Worm (Caenorhabditis elegans): ENCODE data around the gene F54H5.14.

Gene F54H5.14

ce11 chrII:6616770-6617169, 8.4 kb downstream of the F54H5.14 start, which contains the start of gene klf-3:
Gene klf-3 (plus strand): TSS chrII:6616878.
- TF ChIP-seq nhr-25 (tag; optimal IDR thresholded peaks at IDR 0.05) (no peak), blmp-1 (tag; optimal IDR thresholded peaks at IDR 0.05; ENCODE audit: insufficient read depth) (peak; percentile 1), ceh-16 (tag; optimal IDR thresholded peaks at IDR 0.05) (no peak)

- TF ChIP-seq sma-9 (GFP tag; optimal IDR thresholded peaks at IDR 0.05) (peak; percentile 38), sma-9 (tag; optimal IDR thresholded peaks at IDR 0.05) (no peak), fos-1 (tag; optimal IDR thresholded peaks at IDR 0.05) (peak; percentile 85), nhr-21 (tag; optimal IDR thresholded peaks at IDR 0.05) (no peak), lsy-2 (tag; optimal IDR thresholded peaks at IDR 0.05) (no peak)
Observed at ce11 chrII:6616135-6616534, 9.1 kb downstream of the F54H5.14 start.

- TF ChIP-seq crh-2 (tag; optimal IDR thresholded peaks at IDR 0.05) (peak; percentile 41), snpc-4 (tag; optimal IDR thresholded peaks at IDR 0.05) (no peak), nhr-10 (tag; optimal IDR thresholded peaks at IDR 0.05) (no peak), sma-9 (GFP tag; optimal IDR thresholded peaks at IDR 0.05) (peak; percentile 29), sma-9 (tag; optimal IDR thresholded peaks at IDR 0.05) (no peak), mab-5 (tag; optimal IDR thresholded peaks at IDR 0.05) (no peak), skn-1 (tag; optimal IDR thresholded peaks at IDR 0.05) (no peak), gmeb-1 (tag; optimal IDR thresholded peaks at IDR 0.05) (no peak), sma-3 (GFP tag; optimal IDR thresholded peaks at IDR 0.05) (no peak), dmd-4 (tag; optimal IDR thresholded peaks at IDR 0.05) (no peak), mbf-1 (tag; optimal IDR thresholded peaks at IDR 0.05) (no peak), nhr-21 (tag; optimal IDR thresholded peaks at IDR 0.05) (no peak), F13H6.1 (tag; optimal IDR thresholded peaks at IDR 0.05) (peak; percentile 67), nhr-12 (tag; optimal IDR thresholded peaks at IDR 0.05) (no peak), elt-1 (tag; optimal IDR thresholded peaks at IDR 0.05) (no peak), unc-55 (GFP tag; optimal IDR thresholded peaks at IDR 0.05) (no peak), nhr-129 (tag; optimal IDR thresholded peaks at IDR 0.05) (peak; percentile 12), fos-1 (tag; optimal IDR thresholded peaks at IDR 0.05) (peak; percentile 92), ZK546.5 (tag; optimal IDR thresholded peaks at IDR 0.05) (no peak), sem-4 (tag; optimal IDR thresholded peaks at IDR 0.05) (no peak), ceh-82 (tag; optimal IDR thresholded peaks at IDR 0.05) (no peak)
Observed at ce11 chrII:6615232-6616029, 9.8 kb downstream of the F54H5.14 start.

- TF ChIP-seq nhr-6 (tag; optimal IDR thresholded peaks at IDR 0.05) (no peak), ZK546.5 (tag; optimal IDR thresholded peaks at IDR 0.05) (no peak), sma-3 (GFP tag; optimal IDR thresholded peaks at IDR 0.05) (no peak), fos-1 (tag; optimal IDR thresholded peaks at IDR 0.05) (peak; percentile 18), blmp-1 (tag; optimal IDR thresholded peaks at IDR 0.05; ENCODE audit: insufficient read depth) (no peak)
Observed at ce11 chrII:6614500-6614899, 10.7 kb downstream of the F54H5.14 start.

ce11 chrII:6612544-6612943, 12.7 kb downstream of the F54H5.14 start:
- TF ChIP-seq elt-3 (tag; optimal IDR thresholded peaks at IDR 0.05): no peak
- peak; percentile 22 for TF ChIP-seq sma-9 (GFP tag; optimal IDR thresholded peaks at IDR 0.05)
- no peak for TF ChIP-seq sma-9 (tag; optimal IDR thresholded peaks at IDR 0.05)
- TF ChIP-seq fos-1 (tag; optimal IDR thresholded peaks at IDR 0.05): peak; percentile 87
- peak; percentile 48 for TF ChIP-seq crh-2 (tag; optimal IDR thresholded peaks at IDR 0.05)
- peak; percentile 3 for TF ChIP-seq F13H6.1 (tag; optimal IDR thresholded peaks at IDR 0.05)

ce11 chrII:6610262-6610661, 14.9 kb downstream of the F54H5.14 start:
- no peak for TF ChIP-seq nhr-21 (tag; optimal IDR thresholded peaks at IDR 0.05)
- no peak for TF ChIP-seq elt-3 (tag; optimal IDR thresholded peaks at IDR 0.05)
- no peak for TF ChIP-seq ceh-16 (tag; optimal IDR thresholded peaks at IDR 0.05)
- TF ChIP-seq sma-3 (GFP tag; optimal IDR thresholded peaks at IDR 0.05): no peak
- TF ChIP-seq mbf-1 (tag; optimal IDR thresholded peaks at IDR 0.05): no peak
- no peak for TF ChIP-seq nhr-25 (tag; optimal IDR thresholded peaks at IDR 0.05)
- no peak for TF ChIP-seq elt-1 (tag; optimal IDR thresholded peaks at IDR 0.05)
- no peak for TF ChIP-seq unc-62 (GFP tag; optimal IDR thresholded peaks at IDR 0.05)
- no peak for TF ChIP-seq nhr-23 (tag; optimal IDR thresholded peaks at IDR 0.05)
- TF ChIP-seq lsy-2 (tag; optimal IDR thresholded peaks at IDR 0.05): no peak
- TF ChIP-seq gmeb-1 (tag; optimal IDR thresholded peaks at IDR 0.05): no peak

Data from whole organism, L2 larva.